Worm (Caenorhabditis elegans) whole organism, young adult: ENCODE measurements around the gene fust-1.

ENCODE experiments used
- B0019.2 ChIP-seq: fragments of 200-800 bp; sonication (Bioruptor generic); conservative IDR thresholded peaks from 2 replicates; pipeline ENCODE4 v1.3.6; 2022; ENCODE audit warnings: missing genetic modification reagents, missing genetic modification characterization, missing compliant biosample characterization
- B0261.1 ChIP-seq: sonication (generic microtip); optimal IDR thresholded peaks from 2 replicates; lab custom pipeline; 2016; ENCODE audit warnings: mild to moderate bottlenecking, missing genetic modification characterization, moderate library complexity, missing compliant biosample characterization
- C06A6.2 ChIP-seq: fragments of 200-800 bp; sonication (Bioruptor generic); conservative IDR thresholded peaks from 2 replicates; pipeline ENCODE4 v1.3.6; 2022; ENCODE audit warnings: missing genetic modification characterization, missing compliant biosample characterization
- F23B12.7 ChIP-seq: sonication (generic microtip); optimal IDR thresholded peaks from 2 replicates; lab custom pipeline; 2017; ENCODE audit warnings: missing genetic modification characterization, mild to moderate bottlenecking, missing compliant biosample characterization, antibody characterized with exemption, moderate library complexity; ENCODE audit not compliant: insufficient read depth
- F33H1.4 ChIP-seq: fragments of 200-800 bp; sonication (Bioruptor generic); IDR thresholded peaks from 2 replicates; pipeline ENCODE4 v1.3.6; 2022; ENCODE audit warnings: missing genetic modification reagents, missing genetic modification characterization, missing compliant biosample characterization
- T07F8.4 ChIP-seq: sonication (generic microtip); optimal IDR thresholded peaks from 2 replicates; lab custom pipeline; 2016; ENCODE audit warnings: mild to moderate bottlenecking, missing genetic modification characterization, moderate library complexity, missing compliant biosample characterization
- T26A5.8 ChIP-seq: sonication (generic microtip); optimal IDR thresholded peaks from 2 replicates; lab custom pipeline; 2016; ENCODE audit warnings: missing genetic modification characterization, missing compliant biosample characterization
- Y53G8AR.9 ChIP-seq: fragments of 200-800 bp; sonication (Bioruptor generic); conservative IDR thresholded peaks from 2 replicates; pipeline ENCODE4 v1.3.6; 2022; ENCODE audit warnings: missing genetic modification reagents, missing genetic modification characterization, missing compliant biosample characterization
- Y56A3A.18 ChIP-seq: fragments of 200-800 bp; sonication (Bioruptor generic); IDR thresholded peaks from 2 replicates; pipeline ENCODE4 v1.3.6; 2022; ENCODE audit warnings: missing genetic modification reagents, missing genetic modification characterization, missing compliant biosample characterization
- Y67H2A.10 ChIP-seq: fragments of 200-800 bp; sonication (Bioruptor generic); conservative IDR thresholded peaks from 2 replicates; pipeline ENCODE4 v1.3.6; 2022; ENCODE audit warnings: missing genetic modification reagents, missing genetic modification characterization, missing compliant biosample characterization
- Y95B8A.8 ChIP-seq: fragments of 200-800 bp; sonication (Bioruptor generic); IDR thresholded peaks from 2 replicates; pipeline ENCODE4 v1.3.6; 2022; ENCODE audit warnings: missing genetic modification reagents, missing genetic modification characterization, missing compliant biosample characterization
- athp-1 ChIP-seq: sonication (generic microtip); optimal IDR thresholded peaks from 2 replicates; lab custom pipeline; 2017; ENCODE audit warnings: mild to moderate bottlenecking, missing genetic modification characterization, missing compliant biosample characterization
- attf-5 ChIP-seq: fragments of 200-800 bp; sonication (Bioruptor generic); optimal IDR thresholded peaks from 2 replicates; lab custom pipeline; 2018; ENCODE audit warnings: mild to moderate bottlenecking, missing genetic modification characterization, missing compliant biosample characterization
- attf-6 ChIP-seq: fragments of 200-800 bp; sonication (Bioruptor generic); IDR thresholded peaks from 2 replicates; pipeline ENCODE4 v1.3.6; 2022; ENCODE audit warnings: missing genetic modification reagents, missing genetic modification characterization, missing compliant biosample characterization
- bed-2 ChIP-seq: fragments of 200-800 bp; sonication (Bioruptor generic); IDR thresholded peaks from 2 replicates; pipeline ENCODE4 v1.3.6; 2022; ENCODE audit warnings: missing genetic modification reagents, missing genetic modification characterization, missing compliant biosample characterization
- cebp-1 ChIP-seq, 2 experiments: fragments of 200-800 bp in 1 of 2; sonication (Bioruptor generic) in 1 of 2; sonication (generic microtip) in 1 of 2; IDR thresholded peaks in 1 of 2; optimal IDR thresholded peaks in 1 of 2; 2 replicates each; pipeline versions ENCODE4 v1.3.6 to Lab custom; 2017 to 2022; ENCODE audit warnings: missing compliant biosample characterization in 2 of 2, missing genetic modification characterization in 2 of 2, mild to moderate bottlenecking in 1 of 2, missing genetic modification reagents in 1 of 2, moderate library complexity in 1 of 2
- ceh-58 ChIP-seq: fragments of 200-800 bp; sonication (Bioruptor generic); IDR thresholded peaks from 2 replicates; pipeline ENCODE4 v1.3.6; 2022; ENCODE audit warnings: missing genetic modification characterization, missing compliant biosample characterization
- dpl-1 ChIP-seq: fragments of 150-350 bp; optimal IDR thresholded peaks from 2 replicates; lab custom pipeline; 2014; ENCODE audit warnings: missing biosample characterization, missing genetic modification reagents, missing genetic modification characterization
- efl-1 ChIP-seq: fragments of 150-350 bp; optimal IDR thresholded peaks from 2 replicates; lab custom pipeline; 2014; ENCODE audit warnings: missing biosample characterization, missing genetic modification reagents, missing genetic modification characterization
- egrh-3 ChIP-seq: fragments of 200-800 bp; sonication (Bioruptor generic); IDR thresholded peaks from 2 replicates; pipeline ENCODE4 v1.3.6; 2022; ENCODE audit warnings: missing genetic modification reagents, missing genetic modification characterization, missing compliant biosample characterization
- ekl-4 ChIP-seq: fragments of 200-800 bp; sonication (Bioruptor generic); IDR thresholded peaks from 2 replicates; pipeline ENCODE4 v1.3.6; 2022; ENCODE audit warnings: missing genetic modification reagents, missing genetic modification characterization, missing compliant biosample characterization
- ets-4 ChIP-seq: fragments of 200-800 bp; sonication (Bioruptor generic); optimal IDR thresholded peaks from 2 replicates; lab custom pipeline; 2018; ENCODE audit warnings: mild to moderate bottlenecking, missing genetic modification characterization, missing compliant biosample characterization
- fkh-3 ChIP-seq: sonication (generic microtip); optimal IDR thresholded peaks from 2 replicates; lab custom pipeline; 2016; ENCODE audit warnings: mild to moderate bottlenecking, missing genetic modification characterization, missing compliant biosample characterization
- hlh-12 ChIP-seq: sonication (generic microtip); optimal IDR thresholded peaks from 2 replicates; lab custom pipeline; 2016; ENCODE audit warnings: missing genetic modification characterization, missing compliant biosample characterization
- hmg-20 ChIP-seq: fragments of 200-800 bp; sonication (Bioruptor generic); IDR thresholded peaks from 2 replicates; pipeline ENCODE4 v1.3.6; 2022; ENCODE audit warnings: missing genetic modification reagents, missing genetic modification characterization, missing compliant biosample characterization
- hrde-1 ChIP-seq: sonication (generic microtip); optimal IDR thresholded peaks from 2 replicates; lab custom pipeline; 2016; ENCODE audit warnings: missing genetic modification characterization, mild to moderate bottlenecking, missing compliant biosample characterization, moderate library complexity, missing genotype, missing genetic modification reagents, borderline replicate concordance
- let-526 ChIP-seq: fragments of 200-800 bp; sonication (Bioruptor generic); IDR thresholded peaks from 2 replicates; pipeline ENCODE4 v1.3.6; 2022; ENCODE audit warnings: missing genetic modification reagents, missing genetic modification characterization, missing compliant biosample characterization
- let-607 ChIP-seq, 2 experiments: fragments of 200-800 bp in 1 of 2; sonication (Bioruptor generic) in 1 of 2; sonication (generic microtip) in 1 of 2; optimal IDR thresholded peaks; 2 replicates each; lab custom pipeline; 2016 to 2018; ENCODE audit warnings: mild to moderate bottlenecking in 2 of 2, missing compliant biosample characterization in 2 of 2, missing genetic modification characterization in 2 of 2, moderate library complexity in 2 of 2, missing genotype in 1 of 2
- lin-26 ChIP-seq: fragments of 200-800 bp; sonication (Bioruptor generic); IDR thresholded peaks from 2 replicates; pipeline ENCODE4 v1.3.6; 2022; ENCODE audit warnings: missing genetic modification reagents, missing genetic modification characterization, missing compliant biosample characterization
- lin-35 ChIP-seq, 3 experiments: fragments of 150-350 bp in 2 of 3; sonication (generic microtip) in 1 of 3; optimal IDR thresholded peaks; 2 replicates each; lab custom pipeline; 2014 to 2018; ENCODE audit warnings: missing biosample characterization in 3 of 3, missing genetic modification characterization in 3 of 3, missing genetic modification reagents in 3 of 3
- madf-6 ChIP-seq: fragments of 200-800 bp; sonication (Bioruptor generic); IDR thresholded peaks from 2 replicates; pipeline ENCODE4 v1.3.6; 2022; ENCODE audit warnings: missing genetic modification reagents, missing genetic modification characterization, missing compliant biosample characterization
- mes-4 ChIP-seq: sonication (generic microtip); optimal IDR thresholded peaks from 2 replicates; lab custom pipeline; 2016; ENCODE audit warnings: missing genotype, missing genetic modification characterization, missing compliant biosample characterization
- mxl-1 ChIP-seq: sonication (generic microtip); optimal IDR thresholded peaks from 2 replicates; lab custom pipeline; 2016; ENCODE audit warnings: missing genetic modification characterization, missing compliant biosample characterization
- pbrm-1 ChIP-seq: fragments of 200-800 bp; sonication (Bioruptor generic); IDR thresholded peaks from 2 replicates; pipeline ENCODE4 v1.3.6; 2022; ENCODE audit warnings: missing genetic modification reagents, missing genetic modification characterization, missing compliant biosample characterization
- rcor-1 ChIP-seq: fragments of 200-800 bp; sonication (Bioruptor generic); IDR thresholded peaks from 2 replicates; pipeline ENCODE4 v1.3.6; 2022; ENCODE audit warnings: missing genetic modification reagents, missing genetic modification characterization, missing compliant biosample characterization
- rpc-1 ChIP-seq, 2 experiments: fragments of 150-350 bp in 1 of 2; sonication (generic microtip) in 1 of 2; optimal IDR thresholded peaks; 2 replicates each; lab custom pipeline; 2014 to 2018; ENCODE audit warnings: missing biosample characterization in 1 of 2, missing genetic modification characterization in 1 of 2, missing genetic modification reagents in 1 of 2, missing genotype in 1 of 2
- sdz-38 ChIP-seq: sonication (generic microtip); optimal IDR thresholded peaks from 2 replicates; lab custom pipeline; 2016; ENCODE audit warnings: missing genotype, missing genetic modification characterization, missing compliant biosample characterization
- snpc-1.1 ChIP-seq: sonication (generic microtip); optimal IDR thresholded peaks from 2 replicates; lab custom pipeline; 2017; ENCODE audit warnings: missing genetic modification characterization, mild to moderate bottlenecking, missing compliant biosample characterization, antibody characterized with exemption, moderate library complexity, missing genotype, missing genetic modification reagents; ENCODE audit not compliant: insufficient read depth
- sptf-2 ChIP-seq: fragments of 200-800 bp; sonication (Bioruptor generic); optimal IDR thresholded peaks from 2 replicates; lab custom pipeline; 2018; ENCODE audit warnings: mild to moderate bottlenecking, missing genetic modification characterization, missing compliant biosample characterization
- tbp1 ChIP-seq: fragments of 200-800 bp; sonication (Bioruptor generic); optimal IDR thresholded peaks from 2 replicates; lab custom pipeline; 2018; ENCODE audit warnings: mild to moderate bottlenecking, missing genetic modification characterization, missing compliant biosample characterization
- unc-130 ChIP-seq: sonication (generic microtip); optimal IDR thresholded peaks from 2 replicates; lab custom pipeline; 2016; ENCODE audit warnings: missing genetic modification reagents, missing genetic modification characterization, missing compliant biosample characterization
- zfh-2 ChIP-seq: fragments of 200-800 bp; sonication (Bioruptor generic); conservative IDR thresholded peaks from 2 replicates; pipeline ENCODE4 v1.3.6; 2022; ENCODE audit warnings: missing genetic modification reagents, missing genetic modification characterization, missing compliant biosample characterization
- zim-3 ChIP-seq: sonication (generic microtip); optimal IDR thresholded peaks from 2 replicates; lab custom pipeline; 2017; ENCODE audit warnings: mild to moderate bottlenecking, missing genetic modification characterization, moderate library complexity, missing compliant biosample characterization
- ztf-25 ChIP-seq: fragments of 200-800 bp; sonication (Bioruptor generic); IDR thresholded peaks from 2 replicates; pipeline ENCODE4 v1.3.6; 2022; ENCODE audit warnings: missing genetic modification reagents, missing genetic modification characterization, missing compliant biosample characterization
- ztf-26 ChIP-seq: sonication (generic microtip); optimal IDR thresholded peaks from 2 replicates; lab custom pipeline; 2017; ENCODE audit warnings: missing genetic modification characterization, missing compliant biosample characterization
- ztf-28 ChIP-seq: fragments of 200-800 bp; sonication (Bioruptor generic); IDR thresholded peaks from 2 replicates; pipeline ENCODE4 v1.3.6; 2022; ENCODE audit warnings: missing genetic modification reagents, missing genetic modification characterization, missing compliant biosample characterization

Gene fust-1

ce11 chrII:7122661-7123418, 29.5 kb upstream of the fust-1 start, which contains the start of gene F10E7.11 (continued):
- peak; percentile 6 for TF ChIP-seq unc-130
- no peak; the same call in 1 of the 2 replicates for TF ChIP-seq ekl-4 (GFP tag; lab: Robert Waterston, UW)
- no peak for TF ChIP-seq T07F8.4 (tag; lab: Kevin White, UChicago)
- TF ChIP-seq ztf-28: no peak
- TF ChIP-seq rcor-1: no peak
- TF ChIP-seq sptf-2 (GFP tag; lab: Kevin White, UChicago): no peak
- peak; percentile 26; the same call in 1 of the 2 replicates for TF ChIP-seq lin-26 (GFP tag; lab: Robert Waterston, UW)
- TF ChIP-seq bed-2 (GFP tag; lab: Robert Waterston, UW): no peak
- TF ChIP-seq C06A6.2: peak; percentile 71; the same call in 1 of the 2 replicates
- TF ChIP-seq snpc-1.1 (tag; lab: Kevin White, UChicago): no peak
- TF ChIP-seq sdz-38 (tag; lab: Kevin White, UChicago): no peak
- TF ChIP-seq madf-6 (GFP tag; lab: Robert Waterston, UW): no peak; the same call in 1 of the 2 replicates
- TF ChIP-seq attf-5: peak; percentile 21
- TF ChIP-seq hrde-1 (tag; lab: Kevin White, UChicago): no peak
- 0 out of 2 replicates have a peak, but pooled peaks have one; percentile 21 for TF ChIP-seq ztf-25 (GFP tag; lab: Robert Waterston, UW)
- TF ChIP-seq efl-1 (GFP tag; lab: Kevin White, UChicago): no peak
- TF ChIP-seq zfh-2: peak; percentile 92
- no peak for TF ChIP-seq B0261.1 (tag; lab: Kevin White, UChicago)
- peak; percentile 65; the same call in 1 of the 2 replicates for TF ChIP-seq pbrm-1 (GFP tag; lab: Robert Waterston, UW)
- TF ChIP-seq ztf-26: no peak
- no peak for TF ChIP-seq ets-4 (GFP tag; lab: Kevin White, UChicago)
- TF ChIP-seq B0019.2 (GFP tag; lab: Robert Waterston, UW): no peak
- no peak for TF ChIP-seq Y56A3A.18 (GFP tag; lab: Robert Waterston, UW)
- TF ChIP-seq cebp-1 (GFP tag; IDR thresholded peaks at IDR 0.05; lab: Robert Waterston, UW): peak; percentile 92
- TF ChIP-seq cebp-1 (tag; optimal IDR thresholded peaks at IDR 0.05; lab: Kevin White, UChicago): peak; percentile 99
- TF ChIP-seq lin-35 (GFP tag; optimal IDR thresholded peaks at IDR 0.05; lab: Kevin White, UChicago): no peak
- TF ChIP-seq tbp1 (GFP tag; lab: Kevin White, UChicago): no peak
- TF ChIP-seq attf-6 (GFP tag; lab: Robert Waterston, UW): no peak
- no peak for TF ChIP-seq let-607 (tag; optimal IDR thresholded peaks at IDR 0.05; lab: Kevin White, UChicago)
- TF ChIP-seq Y67H2A.10 (GFP tag; lab: Robert Waterston, UW): no peak
- TF ChIP-seq Y53G8AR.9: 0 out of 2 replicates have a peak, but pooled peaks have one; percentile 31
- no peak for TF ChIP-seq mes-4 (tag; lab: Kevin White, UChicago)
- TF ChIP-seq F33H1.4 (GFP tag; lab: Robert Waterston, UW): no peak
- no peak for TF ChIP-seq F23B12.7
- TF ChIP-seq Y95B8A.8 (GFP tag; lab: Robert Waterston, UW): 0 out of 2 replicates have a peak, but pooled peaks have one; percentile 13
- TF ChIP-seq fkh-3: no peak
- TF ChIP-seq zim-3: no peak
- TF ChIP-seq let-526 (GFP tag; lab: Robert Waterston, UW): 0 out of 2 replicates have a peak, but pooled peaks have one; percentile 42
- TF ChIP-seq dpl-1 (GFP tag; lab: Kevin White, UChicago): no peak
- no peak for TF ChIP-seq hlh-12
- TF ChIP-seq egrh-3 (GFP tag; lab: Robert Waterston, UW): peak; percentile 38; the same call in 1 of the 2 replicates
- no peak for TF ChIP-seq T26A5.8
- TF ChIP-seq mxl-1 (tag; lab: Kevin White, UChicago): no peak
- TF ChIP-seq hmg-20 (GFP tag; lab: Robert Waterston, UW): no peak
- TF ChIP-seq rpc-1 (optimal IDR thresholded peaks at IDR 0.05; lab: Kevin White, UChicago): peak; percentile 9
- no peak for TF ChIP-seq rpc-1 (tag; optimal IDR thresholded peaks at IDR 0.05; lab: Kevin White, UChicago)
- no peak for TF ChIP-seq athp-1 (tag; lab: Kevin White, UChicago)
- no peak for TF ChIP-seq ceh-58 (GFP tag; lab: Robert Waterston, UW)
